Fruit fly (Drosophila melanogaster): ENCODE data around the gene Dpy-30L1.

The Dpy-30L1 gene

DNA sequence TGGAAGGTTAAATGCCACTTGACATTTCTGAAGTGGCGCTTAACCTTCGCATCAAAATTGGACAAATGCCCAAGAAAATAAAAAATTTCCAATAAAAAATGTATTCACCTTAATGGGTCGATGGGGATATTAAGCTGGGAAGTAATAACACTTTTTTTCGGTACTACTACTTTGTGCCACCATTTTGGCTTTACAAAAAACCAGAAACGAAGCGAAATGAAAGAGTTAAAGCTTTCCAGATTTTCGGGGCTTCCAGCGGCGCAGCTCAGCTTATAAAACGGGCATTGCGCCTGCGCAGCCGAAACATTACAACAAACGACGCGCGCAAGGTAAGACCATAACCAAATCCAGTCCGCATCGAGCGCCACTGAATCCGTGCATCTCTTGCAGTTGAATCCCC lies 38.1 kb downstream of the Dpy-30L1 start, which contains the start of gene CG17127:
CG17127 (plus strand) TSS at position 301 of the 400 bp plus-strand sequence.
- TF ChIP-seq rn (GFP tag; IDR thresholded peaks at IDR 0.05) (no peak), CG17806 (tag; optimal IDR thresholded peaks at IDR 0.05) (no peak), CG15710 (tag; optimal IDR thresholded peaks at IDR 0.05) (no peak), Snoo (tag; optimal IDR thresholded peaks at IDR 0.05) (no peak), fd96Ca (GFP tag; IDR thresholded peaks at IDR 0.05) (no peak; the same call in 2 of the 3 replicates), CG8159 (tag; optimal IDR thresholded peaks at IDR 0.05) (no peak), CG13204 (GFP tag; optimal IDR thresholded peaks at IDR 0.05) (no peak), Ets98B (GFP tag; IDR thresholded peaks at IDR 0.05) (no peak; the same call in 1 of the 2 replicates)

DNA sequence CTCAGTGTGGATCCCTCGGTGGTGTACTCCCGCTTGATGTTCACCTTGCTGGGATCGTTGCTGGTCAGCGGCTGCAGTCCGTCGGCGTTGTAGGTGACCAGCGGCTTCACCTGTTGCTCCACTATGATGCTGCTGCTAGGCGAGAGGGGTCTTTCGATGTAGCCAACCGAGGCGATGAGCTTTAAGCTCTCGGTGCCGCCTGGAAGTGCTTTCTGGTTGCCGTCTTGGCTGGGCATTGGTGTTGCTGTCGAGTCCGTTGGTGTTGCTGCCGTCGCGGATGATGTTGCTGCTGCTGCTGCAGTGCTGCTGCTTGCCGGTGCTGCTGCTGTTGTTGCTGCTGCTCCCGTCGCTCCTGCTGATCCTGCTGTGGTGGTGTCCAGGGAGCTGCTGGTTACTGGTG lies 41.6 kb downstream of the Dpy-30L1 start:
- TF ChIP-seq Snoo (tag; optimal IDR thresholded peaks at IDR 0.05) (no peak), CG34367 (tag; optimal IDR thresholded peaks at IDR 0.05) (no peak), CG12605 (GFP tag; IDR thresholded peaks at IDR 0.05) (peak; percentile 42; the same call in 1 of the 2 replicates), CG4496 (GFP tag; IDR thresholded peaks at IDR 0.05) (peak; percentile 33; the same call in 1 of the 3 replicates)

DNA sequence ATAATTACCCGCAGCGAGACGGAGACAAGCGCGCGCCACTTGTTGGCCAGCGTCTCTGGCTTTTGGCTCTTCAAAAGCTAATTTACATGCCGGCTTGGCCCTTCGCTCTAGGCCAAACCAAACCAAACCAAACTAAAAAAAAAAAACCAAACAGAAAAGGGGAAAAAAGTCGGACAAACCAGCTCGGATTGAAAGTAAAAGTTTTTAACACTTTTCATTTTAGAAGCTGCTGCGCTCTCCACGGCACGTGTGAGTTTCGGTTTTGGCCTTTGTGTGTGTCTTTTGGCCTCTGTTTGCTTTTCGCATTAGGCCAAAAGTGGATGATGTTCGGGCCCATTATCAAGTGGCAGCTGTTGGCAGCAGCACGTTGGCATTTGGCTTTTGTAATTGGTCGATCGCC lies 48.8 kb downstream of the Dpy-30L1 start:
- TF ChIP-seq CG14655 (GFP tag; optimal IDR thresholded peaks at IDR 0.05) = no peak
- no peak for TF ChIP-seq CG8159 (tag; optimal IDR thresholded peaks at IDR 0.05)
- no peak for TF ChIP-seq Snoo (tag; optimal IDR thresholded peaks at IDR 0.05)
- no peak for TF ChIP-seq Pif1A (GFP tag; optimal IDR thresholded peaks at IDR 0.05)
- no peak for TF ChIP-seq CG32121 (GFP tag; IDR thresholded peaks at IDR 0.05)
